Worm (Caenorhabditis elegans): ENCODE results near the gene F43E2.1.

- TF ChIP-seq elt-1 (tag; optimal IDR thresholded peaks at IDR 0.05; ENCODE audit: borderline replicate concordance, insufficient read depth) (no peak), nhr-76 (tag; optimal IDR thresholded peaks at IDR 0.05) (no peak), mls-2 (tag; optimal IDR thresholded peaks at IDR 0.05) (no peak), ztf-11 (tag; optimal IDR thresholded peaks at IDR 0.05) (no peak), snpc-4 (tag; optimal IDR thresholded peaks at IDR 0.05) (no peak), lin-13 (tag; optimal IDR thresholded peaks at IDR 0.05) (no peak), ces-1 (GFP tag; optimal IDR thresholded peaks at IDR 0.05) (peak; percentile 3), unc-39 (tag; optimal IDR thresholded peaks at IDR 0.05) (no peak), sptf-1 (tag; optimal IDR thresholded peaks at IDR 0.05) (no peak), blmp-1 (tag; optimal IDR thresholded peaks at IDR 0.05) (no peak), unc-120 (tag; optimal IDR thresholded peaks at IDR 0.05; ENCODE audit: poor library complexity, severe bottlenecking) (no peak)
Measured at ce11 chrII:7374143-7374542, 937 bp upstream of the F43E2.1 start, which contains the start of the genes mtch-1 and rpb-4.

Measured in whole organism, mixed stage, embryonic.